Fruit fly (Drosophila melanogaster) whole organism, adult: Measurements from ENCODE around the gene cyst.
A peak's percentile ranks its signal among the peaks of the same experiment; 100 is the strongest.

Experiments used
- CG11617 ChIP-seq: fragments of 200-800 bp; sonication (Bioruptor generic); optimal IDR thresholded peaks from 2 replicates; lab custom pipeline; 2017; ENCODE audit warnings: mild to moderate bottlenecking, missing biosample characterization, missing genetic modification reagents, missing genetic modification characterization
- CG12768 ChIP-seq: fragments of 200-800 bp; sonication (Bioruptor generic); optimal IDR thresholded peaks from 2 replicates; lab custom pipeline; 2017; ENCODE audit warnings: missing biosample characterization, missing genetic modification characterization, mild to moderate bottlenecking, moderate library complexity, missing genetic modification reagents
- CG14711 ChIP-seq: fragments of 200-800 bp; sonication (Bioruptor generic); optimal IDR thresholded peaks from 2 replicates; lab custom pipeline; 2018; ENCODE audit warnings: missing biosample characterization, mild to moderate bottlenecking, missing genetic modification characterization, moderate library complexity
- CG1620 ChIP-seq: fragments of 200-800 bp; sonication (Bioruptor generic); optimal IDR thresholded peaks from 2 replicates; lab custom pipeline; 2016; ENCODE audit warnings: missing biosample characterization, missing genetic modification characterization
- CG33017 ChIP-seq: fragments of 200-800 bp; sonication (Bioruptor generic); optimal IDR thresholded peaks from 2 replicates; lab custom pipeline; 2018; ENCODE audit warnings: missing biosample characterization, mild to moderate bottlenecking, missing genetic modification characterization, moderate library complexity
- CG7101 ChIP-seq: fragments of 200-800 bp; sonication (Bioruptor generic); optimal IDR thresholded peaks from 2 replicates; lab custom pipeline; 2018; ENCODE audit warnings: missing biosample characterization, mild to moderate bottlenecking, missing genetic modification characterization, moderate library complexity
- Clk ChIP-seq: fragments of 200-800 bp; sonication (Bioruptor generic); optimal IDR thresholded peaks from 2 replicates; lab custom pipeline; 2017; ENCODE audit warnings: missing biosample characterization, missing genetic modification characterization
- Hr96 ChIP-seq: fragments of 200-800 bp; sonication (Bioruptor generic); optimal IDR thresholded peaks from 2 replicates; lab custom pipeline; 2016; ENCODE audit warnings: missing biosample characterization, missing genetic modification characterization
- bab1 ChIP-seq: fragments of 200-800 bp; sonication (Bioruptor generic); optimal IDR thresholded peaks from 3 replicates; lab custom pipeline; 2019; ENCODE audit warnings: missing biosample characterization, mild to moderate bottlenecking, missing genetic modification characterization, moderate library complexity
- cnc ChIP-seq, 2 experiments: fragments of >200 bp; optimal IDR thresholded peaks; 2 replicates each; lab custom pipeline; 2017
- kay ChIP-seq: fragments of 200-800 bp; sonication (Bioruptor generic); peaks from one replicate; lab custom pipeline; 2016; ENCODE audit warnings: missing biosample characterization, missing genetic modification characterization, borderline replicate concordance
- pad ChIP-seq: fragments of 200-800 bp; sonication (Bioruptor generic); optimal IDR thresholded peaks from 3 replicates; lab custom pipeline; 2017; ENCODE audit warnings: missing biosample characterization, missing genetic modification characterization, mild to moderate bottlenecking, moderate library complexity, missing genetic modification reagents
- tj ChIP-seq: fragments of 200-800 bp; sonication (Bioruptor generic); optimal IDR thresholded peaks from 3 replicates; lab custom pipeline; 2017; ENCODE audit warnings: missing biosample characterization, mild to moderate bottlenecking, missing genetic modification characterization, moderate library complexity
- toe ChIP-seq: fragments of 200-800 bp; sonication (Bioruptor generic); optimal IDR thresholded peaks from 2 replicates; lab custom pipeline; 2016; ENCODE audit warnings: missing biosample characterization, missing genetic modification characterization

dm6 chr2L:19454070-19454751 is 54.4 kb downstream of the cyst start, which contains the start of gene CG10026:
- TF ChIP-seq CG1620 (GFP tag; lab: Kevin White, UChicago), result no peak
- no peak for TF ChIP-seq cnc (optimal IDR thresholded peaks at IDR 0.05; lab: Kevin White, UChicago)
- no peak for TF ChIP-seq CG33017 (tag; lab: Kevin White, UChicago)
- TF ChIP-seq pad (GFP tag; lab: Kevin White, UChicago), result no peak
- TF ChIP-seq bab1 (GFP tag; lab: Kevin White, UChicago), result no peak
- no peak for TF ChIP-seq Hr96
- TF ChIP-seq CG12768 (GFP tag; lab: Kevin White, UChicago), result peak; percentile 7
- TF ChIP-seq toe (GFP tag; lab: Kevin White, UChicago), result no peak
- peak; percentile 52 for TF ChIP-seq kay (GFP tag; lab: Kevin White, UChicago)
- TF ChIP-seq tj (GFP tag; lab: Kevin White, UChicago), result peak; percentile 72
- TF ChIP-seq CG11617 (GFP tag; lab: Kevin White, UChicago), result no peak
- TF ChIP-seq CG7101 (tag; lab: Kevin White, UChicago), result no peak
- TF ChIP-seq CG14711 (tag; lab: Kevin White, UChicago), result no peak
- no peak for TF ChIP-seq Clk (GFP tag; lab: Kevin White, UChicago)
